Fruit fly (Drosophila melanogaster) whole organism, embryonic: Measurements from ENCODE around the gene sick.

ENCODE experiments used
- Bteb2 ChIP-seq: fragments of 200-800 bp; sonication (Bioruptor generic); optimal IDR thresholded peaks from 2 replicates; lab custom pipeline; 2016; ENCODE audit warnings: missing biosample characterization, missing genetic modification characterization
- CG11504 ChIP-seq: fragments of 200-800 bp; sonication (Bioruptor generic); optimal IDR thresholded peaks from 3 replicates; lab custom pipeline; 2019; ENCODE audit warnings: missing biosample characterization, mild to moderate bottlenecking, missing genetic modification characterization, moderate library complexity
- CG13775 ChIP-seq: fragments of 200-800 bp; sonication (Bioruptor generic); optimal IDR thresholded peaks from 3 replicates; lab custom pipeline; 2017; ENCODE audit warnings: missing biosample characterization, mild to moderate bottlenecking, missing genetic modification characterization
- CG14441 ChIP-seq: fragments of 200-800 bp; sonication (Bioruptor generic); IDR thresholded peaks from 2 replicates; pipeline ENCODE4 v1.3.6; 2022; ENCODE audit warnings: missing biosample characterization, missing genetic modification characterization
- CG14710 ChIP-seq: fragments of 200-800 bp; sonication (Bioruptor generic); optimal IDR thresholded peaks from 3 replicates; lab custom pipeline; 2019; ENCODE audit warnings: missing biosample characterization, mild to moderate bottlenecking, missing genetic modification characterization, moderate library complexity
- CG17328 ChIP-seq: fragments of 200-800 bp; sonication (Bioruptor generic); IDR thresholded peaks from 2 replicates; pipeline ENCODE4 v1.3.6; 2022; ENCODE audit warnings: missing biosample characterization, missing genetic modification characterization
- CG18262 ChIP-seq: fragments of 200-800 bp; optimal IDR thresholded peaks from 3 replicates; lab custom pipeline; 2019; ENCODE audit warnings: missing biosample characterization, mild to moderate bottlenecking, missing genetic modification characterization, moderate library complexity
- CG2202 ChIP-seq: fragments of 200-800 bp; sonication (Bioruptor generic); optimal IDR thresholded peaks from 2 replicates; lab custom pipeline; 2018; ENCODE audit warnings: missing biosample characterization, mild to moderate bottlenecking, missing genetic modification characterization
- CG2712 ChIP-seq: fragments of 200-800 bp; optimal IDR thresholded peaks from 3 replicates; lab custom pipeline; 2019; ENCODE audit warnings: missing biosample characterization, mild to moderate bottlenecking, missing genetic modification characterization, moderate library complexity
- CG31365 ChIP-seq: fragments of 200-800 bp; sonication (Bioruptor generic); optimal IDR thresholded peaks from 2 replicates; lab custom pipeline; 2018; ENCODE audit warnings: missing biosample characterization, mild to moderate bottlenecking, missing genetic modification characterization
- CG34422 ChIP-seq: fragments of 200-800 bp; sonication (Bioruptor generic); IDR thresholded peaks from 3 replicates; pipeline ENCODE4 v1.3.6; 2022; ENCODE audit warnings: missing biosample characterization, missing genetic modification characterization
- CG3726 ChIP-seq: fragments of 200-800 bp; sonication (Bioruptor generic); IDR thresholded peaks from 3 replicates; pipeline ENCODE4, ENCODE4 v1.3.6; 2022; ENCODE audit warnings: missing biosample characterization, missing genetic modification characterization
- CG42726 ChIP-seq: fragments of 200-800 bp; sonication (Bioruptor generic); IDR thresholded peaks from 2 replicates; pipeline ENCODE4 v1.3.6; 2022; ENCODE audit warnings: missing biosample characterization, missing genetic modification characterization; ENCODE audit not compliant: partially characterized antibody
- CG4404 ChIP-seq: fragments of 200-800 bp; sonication (Bioruptor generic); IDR thresholded peaks from 2 replicates; pipeline ENCODE4 v1.3.6; 2022; ENCODE audit warnings: missing biosample characterization, missing genetic modification characterization
- CG4854 ChIP-seq: fragments of 200-800 bp; sonication (Bioruptor generic); optimal IDR thresholded peaks from 2 replicates; lab custom pipeline; 2016; ENCODE audit warnings: missing biosample characterization, missing genetic modification characterization, inconsistent platforms
- CG6813 ChIP-seq: fragments of 200-800 bp; sonication (Bioruptor generic); optimal IDR thresholded peaks from 2 replicates; lab custom pipeline; 2017; ENCODE audit warnings: missing biosample characterization, missing genetic modification characterization, mild to moderate bottlenecking, moderate library complexity, missing genetic modification reagents
- CG7556 ChIP-seq: fragments of 200-800 bp; sonication (Bioruptor generic); optimal IDR thresholded peaks from 2 replicates; lab custom pipeline; 2017; ENCODE audit warnings: missing biosample characterization, mild to moderate bottlenecking, missing genetic modification characterization
- CG8944 ChIP-seq: fragments of 200-800 bp; sonication (Bioruptor generic); optimal IDR thresholded peaks from 3 replicates; lab custom pipeline; 2016; ENCODE audit warnings: missing biosample characterization, missing genetic modification characterization
- CTCF ChIP-seq: fragments of 200-800 bp; sonication (Bioruptor generic); optimal IDR thresholded peaks from 2 replicates; lab custom pipeline; 2017; ENCODE audit warnings: missing biosample characterization, mild to moderate bottlenecking, missing genetic modification characterization, moderate library complexity
- CoRest ChIP-seq: fragments of 200-800 bp; sonication (Bioruptor generic); optimal IDR thresholded peaks from 3 replicates; lab custom pipeline; 2018; ENCODE audit warnings: missing biosample characterization, mild to moderate bottlenecking, missing genetic modification characterization, moderate library complexity
- Dll ChIP-seq: fragments of 200-800 bp; sonication (Bioruptor generic); IDR thresholded peaks from 4 replicates; pipeline ENCODE4 v1.3.6; 2022; ENCODE audit warnings: missing biosample characterization, missing genetic modification characterization; ENCODE audit not compliant: partially characterized antibody
- GATAe ChIP-seq: fragments of 200-800 bp; sonication (Bioruptor generic); conservative IDR thresholded peaks from 2 replicates; pipeline ENCODE4 v1.3.6; 2022; ENCODE audit warnings: missing biosample characterization, missing genetic modification characterization
- Gsc ChIP-seq: fragments of 200-800 bp; sonication (Bioruptor generic); IDR thresholded peaks from 2 replicates; pipeline ENCODE4 v1.3.6; 2022; ENCODE audit warnings: missing biosample characterization, missing genetic modification characterization
- Hey ChIP-seq: fragments of 200-800 bp; sonication (Bioruptor generic); optimal IDR thresholded peaks from 3 replicates; lab custom pipeline; 2018; ENCODE audit warnings: missing biosample characterization, mild to moderate bottlenecking, missing genetic modification characterization
- Mrtf ChIP-seq: fragments of 200-800 bp; sonication (Bioruptor generic); IDR thresholded peaks from 3 replicates; pipeline ENCODE4 v1.3.6; 2022; ENCODE audit warnings: missing biosample characterization, missing genetic modification characterization
- Nf-YA ChIP-seq: fragments of 200-800 bp; sonication (Bioruptor generic); IDR thresholded peaks from 2 replicates; pipeline ENCODE4 v1.3.6; 2022; ENCODE audit warnings: missing biosample characterization, missing genetic modification characterization
- PHDP ChIP-seq: fragments of 200-800 bp; sonication (Bioruptor generic); optimal IDR thresholded peaks from 3 replicates; lab custom pipeline; 2018; ENCODE audit warnings: missing biosample characterization, mild to moderate bottlenecking, missing genetic modification characterization, moderate library complexity
- Sin3A ChIP-seq: fragments of >200 bp; optimal IDR thresholded peaks from 2 replicates; lab custom pipeline; 2018
- Six4 ChIP-seq: fragments of 200-800 bp; sonication (Bioruptor generic); optimal IDR thresholded peaks from 2 replicates; lab custom pipeline; 2016; ENCODE audit warnings: missing biosample characterization, missing genetic modification characterization
- Sox102F ChIP-seq: fragments of 200-800 bp; sonication (Bioruptor generic); optimal IDR thresholded peaks from 2 replicates; lab custom pipeline; 2018; ENCODE audit warnings: missing biosample characterization, mild to moderate bottlenecking, missing genetic modification characterization, moderate library complexity
- Ssrp ChIP-seq: fragments of 200-800 bp; sonication (Bioruptor generic); optimal IDR thresholded peaks from 2 replicates; lab custom pipeline; 2018; ENCODE audit warnings: missing biosample characterization, mild to moderate bottlenecking, missing genetic modification characterization, moderate library complexity
- Taf1 ChIP-seq: fragments of 200-800 bp; sonication (Bioruptor generic); IDR thresholded peaks from 2 replicates; pipeline ENCODE4 v1.3.6; 2022; ENCODE audit warnings: missing biosample characterization, missing genetic modification characterization
- Xbp1 ChIP-seq: fragments of 200-800 bp; sonication (Bioruptor generic); optimal IDR thresholded peaks from 3 replicates; lab custom pipeline; 2016; ENCODE audit warnings: missing biosample characterization, mild to moderate bottlenecking, missing genetic modification characterization
- amos ChIP-seq: fragments of 200-800 bp; sonication (Bioruptor generic); IDR thresholded peaks from 2 replicates; pipeline ENCODE4 v1.3.6; 2022; ENCODE audit warnings: missing biosample characterization, missing genetic modification characterization; ENCODE audit not compliant: partially characterized antibody
- ase ChIP-seq: fragments of 200-800 bp; sonication (Bioruptor generic); IDR thresholded peaks from 3 replicates; pipeline ENCODE4 v1.3.6; 2022; ENCODE audit warnings: missing biosample characterization, missing genetic modification characterization
- bab2 ChIP-seq: fragments of 200-800 bp; sonication (Bioruptor generic); optimal IDR thresholded peaks from 2 replicates; lab custom pipeline; 2016; ENCODE audit warnings: missing biosample characterization, missing genetic modification characterization
- bcd ChIP-seq: fragments of 200-800 bp; sonication (Bioruptor generic); optimal IDR thresholded peaks from 2 replicates; lab custom pipeline; 2017; ENCODE audit warnings: missing biosample characterization, mild to moderate bottlenecking, missing genetic modification characterization
- br ChIP-seq: fragments of >200 bp; optimal IDR thresholded peaks from 2 replicates; lab custom pipeline; 2017
- crol ChIP-seq: fragments of 200-800 bp; sonication (Bioruptor generic); IDR thresholded peaks from 2 replicates; pipeline ENCODE4 v1.3.6; 2022; ENCODE audit warnings: missing biosample characterization, missing genetic modification characterization
- gro ChIP-seq: fragments of 200-800 bp; sonication (Bioruptor generic); optimal IDR thresholded peaks from 2 replicates; lab custom pipeline; 2016; ENCODE audit warnings: missing biosample characterization, missing genetic modification characterization
- hkb ChIP-seq, 2 experiments: fragments of 200-800 bp in 1 of 2; fragments of >200 bp in 1 of 2; sonication (Bioruptor generic) in 1 of 2; IDR thresholded peaks in 1 of 2; optimal IDR thresholded peaks in 1 of 2; 2 replicates each; pipeline versions ENCODE4 v1.3.6 to Lab custom; 2017 to 2022; ENCODE audit warnings: missing biosample characterization in 1 of 2, missing genetic modification characterization in 1 of 2
- ind ChIP-seq: fragments of 200-800 bp; sonication (Bioruptor generic); optimal IDR thresholded peaks from 3 replicates; lab custom pipeline; 2016; ENCODE audit warnings: missing biosample characterization, missing genetic modification characterization
- insv ChIP-seq, 2 experiments: fragments of 200-800 bp; sonication (Bioruptor generic); optimal IDR thresholded peaks; 3 replicates each; lab custom pipeline; 2016 to 2018; ENCODE audit warnings: missing biosample characterization in 2 of 2, missing genetic modification characterization in 2 of 2
- rib ChIP-seq: fragments of 200-800 bp; sonication (Bioruptor generic); IDR thresholded peaks from 2 replicates; pipeline ENCODE4 v1.3.6; 2022; ENCODE audit warnings: missing biosample characterization, missing genetic modification characterization
- ro ChIP-seq: fragments of 200-800 bp; sonication (Bioruptor generic); IDR thresholded peaks from 2 replicates; pipeline ENCODE4 v1.3.6; 2022; ENCODE audit warnings: missing biosample characterization, missing genetic modification characterization
- schlank ChIP-seq: fragments of 200-800 bp; sonication (Bioruptor generic); optimal IDR thresholded peaks from 2 replicates; lab custom pipeline; 2018; ENCODE audit warnings: missing biosample characterization, mild to moderate bottlenecking, missing genetic modification characterization
- sim ChIP-seq: fragments of 200-800 bp; sonication (Bioruptor generic); IDR thresholded peaks from 2 replicates; pipeline ENCODE4 v1.3.6; 2022; ENCODE audit warnings: missing biosample characterization, missing genetic modification characterization
- slbo ChIP-seq: fragments of 200-800 bp; sonication (Bioruptor generic); IDR thresholded peaks from 2 replicates; pipeline ENCODE4 v1.3.6; 2022; ENCODE audit warnings: missing biosample characterization, missing genetic modification characterization
- slp2 ChIP-seq: fragments of 200-800 bp; sonication (Bioruptor generic); optimal IDR thresholded peaks from 2 replicates; lab custom pipeline; 2016; ENCODE audit warnings: missing biosample characterization, missing genetic modification characterization
- sqz ChIP-seq: fragments of 200-800 bp; sonication (Bioruptor generic); optimal IDR thresholded peaks from 3 replicates; lab custom pipeline; 2018; ENCODE audit warnings: missing biosample characterization, mild to moderate bottlenecking, missing genetic modification characterization
- vvl ChIP-seq: fragments of 200-800 bp; sonication (Bioruptor generic); IDR thresholded peaks from 2 replicates; pipeline ENCODE4 v1.3.6; 2022; ENCODE audit warnings: missing biosample characterization, missing genetic modification characterization
- zfh2 ChIP-seq: fragments of 200-800 bp; sonication (Bioruptor generic); optimal IDR thresholded peaks from 2 replicates; lab custom pipeline; 2016; ENCODE audit warnings: missing biosample characterization, missing genetic modification characterization

sick gene

DNA sequence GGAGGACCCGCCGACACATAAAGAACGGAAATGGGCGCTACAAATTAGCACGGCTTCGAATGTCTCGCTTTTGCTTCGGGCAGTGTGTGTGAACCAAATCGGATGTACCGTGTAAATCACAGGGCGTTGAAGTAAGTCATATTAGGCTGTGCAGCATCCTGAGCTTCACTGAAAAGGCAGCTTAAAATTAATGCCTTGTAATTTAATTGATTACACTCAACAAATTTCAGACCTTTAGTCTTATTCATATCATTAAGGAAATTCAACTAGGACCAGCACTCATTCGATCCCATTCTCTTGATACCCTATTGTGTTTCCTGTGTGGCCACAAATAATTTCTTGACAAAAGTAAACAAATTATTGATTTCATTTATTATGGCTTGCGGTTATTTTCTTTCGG is 73.8 kb downstream of the sick start (continued):
- TF ChIP-seq CG4854 (GFP tag; lab: Kevin White, UChicago): peak; percentile 45
- TF ChIP-seq zfh2 (GFP tag; lab: Kevin White, UChicago): peak; percentile 50
- peak; percentile 86 for TF ChIP-seq vvl
- peak; percentile 65 for TF ChIP-seq Xbp1
- TF ChIP-seq CG2712 (tag; lab: Kevin White, UChicago): peak; percentile 86
- no peak for TF ChIP-seq sqz (GFP tag; lab: Kevin White, UChicago)
- peak; percentile 45 for TF ChIP-seq CoRest (tag; lab: Kevin White, UChicago)
- TF ChIP-seq Mrtf (GFP tag; lab: Robert Waterston, UW): peak; percentile 74
- TF ChIP-seq Taf1 (GFP tag; lab: Robert Waterston, UW): peak; percentile 59
- no peak for TF ChIP-seq amos (GFP tag; lab: Robert Waterston, UW)
- TF ChIP-seq PHDP (tag; lab: Kevin White, UChicago): peak; percentile 50
- peak; percentile 84 for TF ChIP-seq ind (GFP tag; lab: Kevin White, UChicago)
- TF ChIP-seq Sox102F (GFP tag; lab: Kevin White, UChicago): peak; percentile 63
- TF ChIP-seq CG8944 (GFP tag; lab: Kevin White, UChicago): peak; percentile 64
- 0 out of 2 replicates have a peak, but pooled peaks have one; percentile 21 for TF ChIP-seq crol (GFP tag; lab: Robert Waterston, UW)
- no peak for TF ChIP-seq CG31365 (tag; lab: Kevin White, UChicago)
- peak; percentile 19 for TF ChIP-seq gro
- TF ChIP-seq CG3726 (GFP tag; lab: Robert Waterston, UW): peak; percentile 65; the same call in 1 of the 3 replicates
- TF ChIP-seq hkb (optimal IDR thresholded peaks at IDR 0.05; lab: Kevin White, UChicago): no peak
- peak; percentile 83 for TF ChIP-seq hkb (GFP tag; IDR thresholded peaks at IDR 0.05; lab: Robert Waterston, UW)
- TF ChIP-seq Dll (GFP tag; lab: Robert Waterston, UW): no peak
- TF ChIP-seq Gsc (GFP tag; lab: Robert Waterston, UW): peak; percentile 43
- peak; percentile 63 for TF ChIP-seq CG14710 (tag; lab: Kevin White, UChicago)
- peak; percentile 92 for TF ChIP-seq CG34422
- TF ChIP-seq CG2202 (tag; lab: Kevin White, UChicago): peak; percentile 12
- peak; percentile 54 for TF ChIP-seq sim (GFP tag; lab: Robert Waterston, UW)
- peak; percentile 79 for TF ChIP-seq bab2
- peak; percentile 80 for TF ChIP-seq Six4 (GFP tag; lab: Kevin White, UChicago)
- TF ChIP-seq schlank: peak; percentile 32
- no peak for TF ChIP-seq CTCF
- no peak for TF ChIP-seq br (lab: Kevin White, UChicago)
- TF ChIP-seq Hey: no peak
- TF ChIP-seq insv (GFP tag; optimal IDR thresholded peaks at IDR 0.05; lab: Kevin White, UChicago): no peak
- peak; percentile 62 for TF ChIP-seq CG6813 (GFP tag; lab: Kevin White, UChicago)
- TF ChIP-seq CG13775: peak; percentile 52
- peak; percentile 63 for TF ChIP-seq Ssrp (tag; lab: Kevin White, UChicago)
- TF ChIP-seq CG42726 (GFP tag; lab: Robert Waterston, UW): no peak
- peak; percentile 35 for TF ChIP-seq Bteb2 (GFP tag; lab: Kevin White, UChicago)
- TF ChIP-seq CG18262: peak; percentile 72
- peak; percentile 90 for TF ChIP-seq CG14441 (GFP tag; lab: Robert Waterston, UW)
- 0 out of 2 replicates have a peak, but pooled peaks have one; percentile 31 for TF ChIP-seq Nf-YA (GFP tag; lab: Robert Waterston, UW)
- TF ChIP-seq CG4404: peak; percentile 94
- TF ChIP-seq bcd (GFP tag; lab: Kevin White, UChicago): peak; percentile 68
- 0 out of 2 replicates have a peak, but pooled peaks have one; percentile 47 for TF ChIP-seq rib (GFP tag; lab: Robert Waterston, UW)
- no peak for TF ChIP-seq Sin3A (lab: Kevin White, UChicago)
- peak; percentile 83 for TF ChIP-seq CG17328 (GFP tag; lab: Robert Waterston, UW)
- peak; percentile 75; the same call in 2 of the 3 replicates for TF ChIP-seq ase
- peak; percentile 35 for TF ChIP-seq CG7556
- peak; percentile 79 for TF ChIP-seq CG11504 (tag; lab: Kevin White, UChicago)
- TF ChIP-seq slp2: peak; percentile 32
- peak; percentile 40; the same call in 1 of the 2 replicates for TF ChIP-seq GATAe (GFP tag; lab: Robert Waterston, UW)
- TF ChIP-seq slbo: peak; percentile 87
- peak; percentile 65; the same call in 1 of the 2 replicates for TF ChIP-seq ro (GFP tag; lab: Robert Waterston, UW)
